Worm (Caenorhabditis elegans): ENCODE results near the gene cka-2.

cka-2 gene

DNA sequence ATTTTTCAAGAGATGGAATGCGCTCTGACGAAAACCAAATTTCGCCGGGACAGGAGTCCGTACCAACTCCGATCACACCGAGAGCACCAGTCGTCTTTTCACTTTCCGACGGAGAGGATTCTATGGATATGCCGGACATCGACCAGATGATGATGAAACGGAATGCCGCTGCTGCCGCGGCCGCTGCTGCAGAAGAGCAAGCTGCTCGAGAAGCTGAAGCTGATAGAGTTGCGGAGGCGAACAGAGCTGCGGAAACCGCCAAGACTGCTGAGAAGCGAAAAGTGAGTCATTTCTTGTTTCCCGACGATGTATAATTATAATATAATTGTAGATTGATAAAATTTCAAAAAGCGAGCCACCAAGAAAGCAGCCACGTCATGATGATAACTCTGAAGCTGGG, 30.6 kb upstream of the cka-2 start:
- TF ChIP-seq ceh-82 (tag; optimal IDR thresholded peaks at IDR 0.05) (no peak), aly-2 (tag; optimal IDR thresholded peaks at IDR 0.05) (no peak), skn-1 (tag; optimal IDR thresholded peaks at IDR 0.05) (no peak), mml-1 (tag; optimal IDR thresholded peaks at IDR 0.05) (no peak), ceh-28 (tag; optimal IDR thresholded peaks at IDR 0.05) (no peak), elt-2 (tag; optimal IDR thresholded peaks at IDR 0.05) (no peak)

DNA sequence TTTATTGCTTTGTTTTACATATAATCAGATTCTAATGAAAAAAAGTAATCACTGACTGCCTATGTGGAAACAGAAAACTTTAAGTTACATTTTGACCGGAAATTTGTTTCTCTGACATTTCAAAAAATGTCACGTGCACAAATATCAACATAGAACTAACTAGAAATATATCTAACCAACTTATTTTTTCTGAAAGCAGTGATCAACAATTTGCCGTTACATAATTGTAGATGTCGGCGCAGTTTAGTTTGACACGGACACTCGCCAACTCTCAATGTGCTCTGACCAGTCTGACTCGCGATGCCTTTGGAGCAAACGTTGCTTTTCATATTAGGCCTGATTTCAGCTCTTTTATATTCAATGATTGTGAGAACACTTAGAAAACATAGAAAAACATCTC, 29.2 kb upstream of the cka-2 start, which contains the start of gene srv-6:
TSS of gene srv-6 (plus strand) at position 301 of the 400 bp plus-strand sequence.
- TF ChIP-seq fos-1 (tag; optimal IDR thresholded peaks at IDR 0.05) (no peak), lsy-12 (tag; optimal IDR thresholded peaks at IDR 0.05) (no peak), egl-5 (tag; optimal IDR thresholded peaks at IDR 0.05) (no peak), aly-2 (tag; optimal IDR thresholded peaks at IDR 0.05) (no peak), nhr-11 (tag; optimal IDR thresholded peaks at IDR 0.05) (no peak), nhr-77 (tag; optimal IDR thresholded peaks at IDR 0.05) (no peak), nhr-237 (tag; optimal IDR thresholded peaks at IDR 0.05) (no peak), mml-1 (tag; optimal IDR thresholded peaks at IDR 0.05) (no peak), eor-1 (tag; optimal IDR thresholded peaks at IDR 0.05) (no peak)

DNA sequence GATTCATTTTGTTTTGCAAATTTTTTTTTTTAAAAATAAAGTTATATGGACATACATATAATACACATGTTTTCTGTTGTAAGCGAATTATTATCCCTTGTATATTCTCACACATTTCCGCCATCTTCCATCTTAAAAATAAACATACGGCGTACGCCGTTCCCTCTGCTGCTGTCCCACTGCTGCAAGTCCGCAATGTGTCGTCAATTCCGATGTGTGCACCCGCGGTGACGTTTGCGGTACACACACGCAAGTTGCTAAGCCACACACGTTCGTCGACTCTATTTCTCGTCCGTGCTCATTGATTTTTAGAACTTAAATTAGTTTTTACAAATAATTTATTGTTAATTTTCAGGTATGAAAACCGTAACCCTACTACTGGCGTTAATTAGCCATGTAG, 25.6 kb upstream of the cka-2 start, which contains the start of gene C52B9.4:
TSS of gene C52B9.4 (plus strand) at position 356 of the 400 bp plus-strand sequence.
- TF ChIP-seq egl-27 (tag; optimal IDR thresholded peaks at IDR 0.05), result no peak
- no peak for TF ChIP-seq mdl-1 (tag; optimal IDR thresholded peaks at IDR 0.05)
- no peak for TF ChIP-seq elt-1 (tag; optimal IDR thresholded peaks at IDR 0.05)
- TF ChIP-seq pha-4 (tag; optimal IDR thresholded peaks at IDR 0.05), result peak; percentile 62
- TF ChIP-seq nfya-1 (tag; optimal IDR thresholded peaks at IDR 0.05; ENCODE audit: insufficient read depth), result peak; percentile 63
- TF ChIP-seq sea-2 (GFP tag; optimal IDR thresholded peaks at IDR 0.05), result peak; percentile 40
- TF ChIP-seq ceh-9 (tag; optimal IDR thresholded peaks at IDR 0.05), result no peak
- no peak for TF ChIP-seq nhr-12 (tag; optimal IDR thresholded peaks at IDR 0.05)
- no peak for TF ChIP-seq tbx-2 (tag; optimal IDR thresholded peaks at IDR 0.05)
- no peak for TF ChIP-seq lsy-12 (tag; optimal IDR thresholded peaks at IDR 0.05)
- peak; percentile 37 for TF ChIP-seq elt-2 (tag; optimal IDR thresholded peaks at IDR 0.05)
- TF ChIP-seq aly-2 (tag; optimal IDR thresholded peaks at IDR 0.05), result no peak
- TF ChIP-seq jun-1 (tag; optimal IDR thresholded peaks at IDR 0.05), result peak; percentile 10
- no peak for TF ChIP-seq nhr-25 (tag; optimal IDR thresholded peaks at IDR 0.05)
- no peak for TF ChIP-seq ztf-11 (tag; optimal IDR thresholded peaks at IDR 0.05)
- no peak for TF ChIP-seq ztf-4 (tag; optimal IDR thresholded peaks at IDR 0.05)
- no peak for TF ChIP-seq eor-1 (tag; optimal IDR thresholded peaks at IDR 0.05)
- TF ChIP-seq ZK546.5 (tag; optimal IDR thresholded peaks at IDR 0.05), result no peak
- no peak for TF ChIP-seq lin-39 (tag; optimal IDR thresholded peaks at IDR 0.05)
- TF ChIP-seq lin-15B (tag; optimal IDR thresholded peaks at IDR 0.05), result peak; percentile 16
- TF ChIP-seq skn-1 (tag; optimal IDR thresholded peaks at IDR 0.05), result no peak
- no peak for TF ChIP-seq nhr-43 (tag; optimal IDR thresholded peaks at IDR 0.05; ENCODE audit: poor library complexity, severe bottlenecking)
- TF ChIP-seq hmg-11 (tag; optimal IDR thresholded peaks at IDR 0.05), result peak; percentile 67
- no peak for TF ChIP-seq nhr-28 (tag; optimal IDR thresholded peaks at IDR 0.05)
- no peak for TF ChIP-seq daf-12 (tag; optimal IDR thresholded peaks at IDR 0.05)
- no peak for TF ChIP-seq nhr-237 (tag; optimal IDR thresholded peaks at IDR 0.05)
- TF ChIP-seq mml-1 (tag; optimal IDR thresholded peaks at IDR 0.05), result no peak
- TF ChIP-seq R02D3.7 (tag; optimal IDR thresholded peaks at IDR 0.05), result no peak

DNA sequence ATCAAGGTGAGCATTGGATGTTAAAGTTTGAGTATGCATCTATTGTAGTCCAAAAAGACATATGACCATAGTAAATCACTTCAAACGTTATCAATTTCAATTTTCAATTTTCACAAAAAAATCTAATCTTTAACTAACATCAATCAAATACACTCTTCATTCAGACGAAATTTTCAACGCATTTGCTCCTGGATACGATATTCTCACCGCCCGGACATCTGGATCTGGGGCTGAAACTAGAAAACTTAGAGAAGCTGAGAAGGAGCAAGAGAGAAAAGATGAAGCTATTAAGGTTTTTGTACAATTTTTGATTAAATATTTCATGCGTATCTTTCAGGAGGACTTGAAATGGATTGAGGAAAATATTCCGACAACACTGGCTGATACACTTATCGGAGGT, 22.1 kb upstream of the cka-2 start:
- TF ChIP-seq fos-1 (tag; optimal IDR thresholded peaks at IDR 0.05), result no peak
- TF ChIP-seq lin-39 (tag; optimal IDR thresholded peaks at IDR 0.05), result no peak
- no peak for TF ChIP-seq unc-39 (tag; optimal IDR thresholded peaks at IDR 0.05)
- TF ChIP-seq nhr-43 (tag; optimal IDR thresholded peaks at IDR 0.05; ENCODE audit: poor library complexity, severe bottlenecking), result no peak
- no peak for TF ChIP-seq jun-1 (tag; optimal IDR thresholded peaks at IDR 0.05)
- no peak for TF ChIP-seq hmg-11 (tag; optimal IDR thresholded peaks at IDR 0.05)

DNA sequence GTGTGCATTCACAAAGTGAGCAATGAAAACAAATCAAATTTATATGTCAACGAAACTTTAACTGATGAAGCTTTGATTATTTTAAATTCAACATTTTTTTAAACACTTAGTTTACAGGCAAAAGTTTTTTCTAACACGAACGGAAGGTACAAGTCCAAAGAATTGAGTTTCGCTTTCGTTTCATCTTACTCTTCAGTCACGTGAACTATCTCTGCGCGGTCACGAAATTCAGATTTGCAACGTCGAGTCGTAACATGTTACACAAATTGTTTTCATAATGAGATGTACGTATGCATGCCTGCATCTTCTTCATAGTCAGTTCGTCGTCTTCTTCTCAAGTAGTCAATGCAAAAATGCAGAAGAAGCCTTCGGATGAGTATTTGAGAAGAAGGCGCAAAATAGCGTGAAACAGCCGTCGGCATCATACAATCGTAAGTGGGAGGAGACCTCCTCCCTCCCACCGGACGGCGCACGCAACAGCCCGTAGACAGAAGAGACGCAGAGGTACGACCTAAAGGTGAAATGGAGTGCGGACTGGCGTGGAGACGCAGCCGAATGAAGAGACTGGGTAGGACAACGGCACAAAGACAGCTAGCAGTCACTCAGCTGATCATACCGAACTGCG, 20.5 kb upstream of the cka-2 start, which contains the start of gene coel-1:
TSS of gene coel-1 (plus strand) at position 381 of the 625 bp plus-strand sequence.
- TF ChIP-seq unc-62 (GFP tag; optimal IDR thresholded peaks at IDR 0.05) (no peak), sea-2 (GFP tag; optimal IDR thresholded peaks at IDR 0.05) (no peak), skn-1 (tag; optimal IDR thresholded peaks at IDR 0.05) (peak; percentile 12), nhr-25 (tag; optimal IDR thresholded peaks at IDR 0.05) (peak; percentile 67), lsy-12 (tag; optimal IDR thresholded peaks at IDR 0.05) (peak; percentile 20), elt-2 (tag; optimal IDR thresholded peaks at IDR 0.05) (peak; percentile 41), lin-39 (tag; optimal IDR thresholded peaks at IDR 0.05) (peak; percentile 72), ceh-28 (tag; optimal IDR thresholded peaks at IDR 0.05) (no peak), lin-15B (tag; optimal IDR thresholded peaks at IDR 0.05) (no peak), elt-3 (tag; optimal IDR thresholded peaks at IDR 0.05) (no peak), nhr-67 (tag; optimal IDR thresholded peaks at IDR 0.05) (no peak), nhr-23 (tag; optimal IDR thresholded peaks at IDR 0.05) (no peak), jun-1 (tag; optimal IDR thresholded peaks at IDR 0.05) (no peak), pha-4 (tag; optimal IDR thresholded peaks at IDR 0.05) (peak; percentile 60), ceh-82 (tag; optimal IDR thresholded peaks at IDR 0.05) (no peak), ztf-11 (tag; optimal IDR thresholded peaks at IDR 0.05) (no peak), nhr-76 (tag; optimal IDR thresholded peaks at IDR 0.05) (no peak), pqm-1 (tag; optimal IDR thresholded peaks at IDR 0.05) (peak; percentile 42), R02D3.7 (tag; optimal IDR thresholded peaks at IDR 0.05) (no peak), nhr-43 (tag; optimal IDR thresholded peaks at IDR 0.05; ENCODE audit: poor library complexity, severe bottlenecking) (no peak), ztf-4 (tag; optimal IDR thresholded peaks at IDR 0.05) (no peak), fkh-2 (tag; optimal IDR thresholded peaks at IDR 0.05) (no peak), aly-2 (tag; optimal IDR thresholded peaks at IDR 0.05) (no peak), nhr-12 (tag; optimal IDR thresholded peaks at IDR 0.05) (no peak)
